Worm (Caenorhabditis elegans): ENCODE measurements around the gene osm-6.

ce11 chrV:11934848-11935247 is 7.6 kb upstream of the osm-6 start, which contains the start of gene F58H1.8:
- TF ChIP-seq ceh-2 (tag; optimal IDR thresholded peaks at IDR 0.05) = no peak
- no peak for TF ChIP-seq unc-42 (tag; optimal IDR thresholded peaks at IDR 0.05)
- no peak for TF ChIP-seq lin-11 (tag; optimal IDR thresholded peaks at IDR 0.05)
- no peak for TF ChIP-seq hlh-8 (tag; optimal IDR thresholded peaks at IDR 0.05)
- no peak for TF ChIP-seq hlh-15 (tag; optimal IDR thresholded peaks at IDR 0.05)
- TF ChIP-seq zip-5 (tag; optimal IDR thresholded peaks at IDR 0.05) = no peak
- TF ChIP-seq unc-3 (GFP tag; conservative IDR thresholded peaks at IDR 0.05) = no peak
- TF ChIP-seq unc-3 (tag; optimal IDR thresholded peaks at IDR 0.05) = no peak
- TF ChIP-seq ceh-30 (tag; optimal IDR thresholded peaks at IDR 0.05) = no peak
- no peak for TF ChIP-seq ama-1 (optimal IDR thresholded peaks at IDR 0.05)
- no peak for TF ChIP-seq ceh-19 (GFP tag; optimal IDR thresholded peaks at IDR 0.05)
